Worm (Caenorhabditis elegans): ENCODE measurements around the gene bath-2.

The bath-2 gene

DNA sequence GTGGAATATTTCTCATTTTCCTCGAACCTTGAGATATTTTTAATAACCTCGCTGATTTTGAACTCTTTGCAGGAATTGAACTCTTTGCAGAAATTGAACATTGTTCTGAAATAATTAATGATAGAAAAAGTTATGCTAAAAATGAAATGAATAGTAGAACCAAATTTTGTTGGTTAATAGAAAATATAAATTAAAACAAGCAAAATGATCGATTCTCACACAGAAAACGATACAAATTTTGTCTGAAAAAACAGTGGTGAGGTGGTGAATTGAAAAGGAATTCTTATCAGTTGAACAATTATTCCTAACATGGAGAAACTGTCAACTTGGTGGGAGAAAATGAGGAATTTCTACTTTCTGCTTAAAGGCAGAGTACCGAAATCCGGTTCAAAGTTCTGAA is 37.9 kb downstream of the bath-2 start, which contains the start of gene math-6:
math-6 (minus strand) TSS at position 101 of the 400 bp plus-strand sequence.
- no peak for TF ChIP-seq nhr-111 (GFP tag; optimal IDR thresholded peaks at IDR 0.05)
- TF ChIP-seq ZK337.2 (GFP tag; IDR thresholded peaks at IDR 0.05), result no peak
- no peak for TF ChIP-seq unc-130 (GFP tag; optimal IDR thresholded peaks at IDR 0.05)
- TF ChIP-seq pqm-1 (tag; optimal IDR thresholded peaks at IDR 0.05), result no peak
- no peak for TF ChIP-seq dmd-9 (GFP tag; IDR thresholded peaks at IDR 0.05)
- TF ChIP-seq egl-27 (tag; optimal IDR thresholded peaks at IDR 0.05), result no peak
- TF ChIP-seq nhr-11 (tag; optimal IDR thresholded peaks at IDR 0.05), result no peak
- TF ChIP-seq mdt-29 (GFP tag; IDR thresholded peaks at IDR 0.05), result no peak
- no peak for TF ChIP-seq tra-1 (GFP tag; IDR thresholded peaks at IDR 0.05)
- no peak for TF ChIP-seq aly-2 (tag; optimal IDR thresholded peaks at IDR 0.05)
- no peak for TF ChIP-seq jun-1 (tag; optimal IDR thresholded peaks at IDR 0.05)
- no peak for TF ChIP-seq sdz-12 (GFP tag; optimal IDR thresholded peaks at IDR 0.05)
- TF ChIP-seq fos-1 (tag; optimal IDR thresholded peaks at IDR 0.05), result no peak

DNA sequence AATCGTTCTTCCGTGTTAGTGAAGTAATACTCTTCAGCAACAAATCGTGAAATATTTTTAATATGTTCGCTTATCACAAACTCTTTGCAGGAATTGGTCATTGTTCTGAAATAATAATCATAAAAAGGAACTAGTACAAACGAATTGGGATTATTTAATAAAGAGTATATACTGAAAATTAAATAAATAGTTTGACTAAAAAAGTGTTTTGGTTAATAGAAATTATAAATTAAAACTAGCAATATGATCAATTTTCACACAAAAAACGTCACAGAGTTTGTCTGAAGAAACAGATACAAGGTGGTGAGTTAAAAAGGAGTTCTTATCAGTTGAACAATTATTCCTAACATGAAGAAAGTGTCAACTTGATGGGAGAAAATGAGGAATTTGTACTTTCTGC is 39.9 kb downstream of the bath-2 start, which contains the start of gene math-5:
math-5 (minus strand) TSS at position 101 of the 400 bp plus-strand sequence.
- no peak for TF ChIP-seq nhr-41 (GFP tag; IDR thresholded peaks at IDR 0.05)
- no peak for TF ChIP-seq ceh-62 (tag; optimal IDR thresholded peaks at IDR 0.05)
- no peak for TF ChIP-seq snpc-1.2 (GFP tag; IDR thresholded peaks at IDR 0.05)
- TF ChIP-seq ama-1 (optimal IDR thresholded peaks at IDR 0.05), result no peak
- TF ChIP-seq ceh-82 (tag; optimal IDR thresholded peaks at IDR 0.05), result no peak
- no peak for TF ChIP-seq zip-2 (tag; optimal IDR thresholded peaks at IDR 0.05)
- TF ChIP-seq mes-2 (tag; optimal IDR thresholded peaks at IDR 0.05; ENCODE audit: poor library complexity, severe bottlenecking), result no peak
- TF ChIP-seq T20F7.1 (GFP tag; optimal IDR thresholded peaks at IDR 0.05), result no peak
- no peak for TF ChIP-seq saeg-2 (GFP tag; IDR thresholded peaks at IDR 0.05)
- no peak for TF ChIP-seq madf-5 (GFP tag; IDR thresholded peaks at IDR 0.05)
- TF ChIP-seq nhr-28 (tag; optimal IDR thresholded peaks at IDR 0.05), result no peak
- TF ChIP-seq unc-130 (GFP tag; optimal IDR thresholded peaks at IDR 0.05), result no peak
- no peak for TF ChIP-seq tra-1 (GFP tag; IDR thresholded peaks at IDR 0.05)
- no peak for TF ChIP-seq gei-8 (GFP tag; optimal IDR thresholded peaks at IDR 0.05)
- TF ChIP-seq daf-12 (tag; optimal IDR thresholded peaks at IDR 0.05), result no peak

DNA sequence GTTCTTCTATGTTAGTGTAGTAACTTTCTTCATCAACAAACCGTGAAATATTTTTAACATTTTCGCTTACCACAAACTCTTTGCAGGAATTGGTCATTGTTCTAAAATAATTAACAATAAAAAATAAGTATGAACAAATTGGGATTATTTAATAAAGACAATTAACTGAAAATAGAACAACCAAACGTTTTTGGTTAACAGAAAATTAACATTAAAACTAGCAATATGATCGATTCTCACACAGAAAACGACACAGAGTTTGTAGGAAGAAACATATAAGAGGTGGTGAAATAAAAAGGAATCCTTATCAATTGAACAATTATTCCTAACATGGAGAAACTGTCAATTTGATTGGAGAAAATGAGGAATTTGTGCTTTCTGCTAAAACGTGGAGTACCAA is 43.9 kb downstream of the bath-2 start, which contains the start of gene math-16:
math-16 (minus strand) TSS at position 101 of the 400 bp plus-strand sequence.
- TF ChIP-seq duxl-1 (tag; optimal IDR thresholded peaks at IDR 0.05; ENCODE audit: poor library complexity) (no peak), pha-4 (GFP tag; IDR thresholded peaks at IDR 0.05) (no peak), pha-4 (tag; optimal IDR thresholded peaks at IDR 0.05) (no peak), lin-39 (tag; optimal IDR thresholded peaks at IDR 0.05) (no peak), daf-8 (GFP tag; IDR thresholded peaks at IDR 0.05) (no peak), ctbp-1 (GFP tag; IDR thresholded peaks at IDR 0.05) (no peak), nhr-77 (tag; optimal IDR thresholded peaks at IDR 0.05) (no peak), T20F7.1 (GFP tag; optimal IDR thresholded peaks at IDR 0.05) (no peak), F44E2.7 (GFP tag; IDR thresholded peaks at IDR 0.05) (no peak), unc-39 (tag; optimal IDR thresholded peaks at IDR 0.05) (no peak)

DNA sequence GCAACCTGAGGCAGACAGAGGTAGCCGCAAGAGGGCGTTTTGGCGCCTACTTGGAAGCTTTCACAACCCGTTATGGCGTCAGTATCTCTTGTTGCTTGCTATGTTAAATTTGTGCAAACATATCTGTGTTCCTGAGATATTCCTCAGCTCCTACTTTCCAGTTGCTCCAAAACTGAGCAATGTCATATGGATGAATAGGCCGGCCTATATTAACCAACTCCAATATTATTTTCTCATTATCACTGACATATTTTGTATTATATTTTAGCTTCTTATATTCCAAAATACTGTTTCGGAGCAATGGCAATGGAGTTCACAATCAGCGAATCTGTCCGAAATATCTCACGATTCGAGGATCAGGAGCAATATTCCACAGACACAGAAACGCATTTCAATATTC is 46.9 kb downstream of the bath-2 start, which contains the start of gene math-13:
math-13 (plus strand) TSS at position 301 of the 400 bp plus-strand sequence.
- TF ChIP-seq nhr-237 (tag; optimal IDR thresholded peaks at IDR 0.05) (no peak), zfp-3 (GFP tag; conservative IDR thresholded peaks at IDR 0.05) (no peak), aly-2 (tag; optimal IDR thresholded peaks at IDR 0.05) (no peak), T20F7.1 (GFP tag; optimal IDR thresholded peaks at IDR 0.05) (no peak), zip-2 (tag; optimal IDR thresholded peaks at IDR 0.05) (no peak), ztf-11 (tag; optimal IDR thresholded peaks at IDR 0.05) (no peak), ceh-20 (GFP tag; IDR thresholded peaks at IDR 0.05) (no peak), ztf-7 (tag; optimal IDR thresholded peaks at IDR 0.05) (no peak), nhr-28 (tag; optimal IDR thresholded peaks at IDR 0.05) (no peak), mep-1 (tag; optimal IDR thresholded peaks at IDR 0.05) (no peak), nhr-6 (tag; optimal IDR thresholded peaks at IDR 0.05) (no peak), rbr-2 (tag; optimal IDR thresholded peaks at IDR 0.05) (no peak), dmd-9 (GFP tag; IDR thresholded peaks at IDR 0.05) (no peak), daf-8 (GFP tag; IDR thresholded peaks at IDR 0.05) (no peak), spr-1 (tag; optimal IDR thresholded peaks at IDR 0.05) (no peak), nhr-77 (tag; optimal IDR thresholded peaks at IDR 0.05) (no peak), arid-1 (GFP tag; conservative IDR thresholded peaks at IDR 0.05) (no peak), ceh-62 (tag; optimal IDR thresholded peaks at IDR 0.05) (no peak), madf-9 (GFP tag; conservative IDR thresholded peaks at IDR 0.05) (no peak), mes-2 (tag; optimal IDR thresholded peaks at IDR 0.05; ENCODE audit: poor library complexity, severe bottlenecking) (no peak)

Data from whole organism, L4 larva.